Worm (Caenorhabditis elegans): Measurements from ENCODE around the gene itm-2.

DNA sequence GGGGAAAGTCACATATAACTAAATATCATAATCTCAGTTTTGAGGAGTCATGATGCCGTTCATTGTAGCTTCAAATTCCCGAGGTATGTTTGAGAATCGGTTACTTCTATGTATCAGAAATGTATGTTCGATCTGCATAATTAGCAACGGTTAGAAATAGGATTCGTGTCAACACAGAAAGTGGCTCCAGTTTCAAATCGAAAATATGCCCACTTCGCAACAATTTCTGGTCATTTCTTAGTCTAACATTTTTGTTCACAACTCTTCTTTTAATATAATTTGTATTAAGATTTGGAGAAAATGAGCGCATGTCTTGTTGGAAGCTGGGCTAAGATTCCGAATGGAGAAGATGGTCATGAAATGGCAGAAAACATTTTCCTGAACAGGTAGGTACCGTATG, 31.5 kb upstream of the itm-2 start, which contains the start of gene pks-1:
- no peak for TF ChIP-seq unc-62 (GFP tag; optimal IDR thresholded peaks at IDR 0.05)
- no peak for TF ChIP-seq unc-130 (GFP tag; optimal IDR thresholded peaks at IDR 0.05)
- no peak for TF ChIP-seq snpc-1.1 (tag; optimal IDR thresholded peaks at IDR 0.05; ENCODE audit: insufficient read depth)
- TF ChIP-seq lsl-1 (GFP tag; optimal IDR thresholded peaks at IDR 0.05), result no peak
- TF ChIP-seq hlh-12 (tag; optimal IDR thresholded peaks at IDR 0.05), result no peak
- TF ChIP-seq egl-18 (GFP tag; IDR thresholded peaks at IDR 0.05), result no peak
- no peak for TF ChIP-seq attf-3 (GFP tag; conservative IDR thresholded peaks at IDR 0.05)
- TF ChIP-seq dpff-1 (tag; optimal IDR thresholded peaks at IDR 0.05), result no peak
- no peak for TF ChIP-seq ceh-100 (GFP tag; IDR thresholded peaks at IDR 0.05)
- no peak for TF ChIP-seq hmg-20 (GFP tag; IDR thresholded peaks at IDR 0.05)
- no peak for TF ChIP-seq ama-1 (optimal IDR thresholded peaks at IDR 0.05)
- TF ChIP-seq ama-1 (GFP tag; optimal IDR thresholded peaks at IDR 0.05), result no peak
- TF ChIP-seq sea-2 (GFP tag; IDR thresholded peaks at IDR 0.05), result no peak
- no peak for TF ChIP-seq snpc-1.3 (tag; optimal IDR thresholded peaks at IDR 0.05; ENCODE audit: insufficient read depth)
- TF ChIP-seq nhr-27 (tag; optimal IDR thresholded peaks at IDR 0.05), result no peak

Data from whole organism, young adult.